Fruit fly (Drosophila melanogaster) whole organism, embryonic: ENCODE measurements around the gene Vps52.

ENCODE experiments used
- Antp ChIP-seq: fragments of 200-800 bp; sonication (Bioruptor generic); optimal IDR thresholded peaks from 3 replicates; lab custom pipeline; 2016; ENCODE audit warnings: missing biosample characterization, missing genetic modification characterization
- Bdp1 ChIP-seq: fragments of 200-800 bp; sonication (Bioruptor generic); optimal IDR thresholded peaks from 3 replicates; lab custom pipeline; 2016; ENCODE audit warnings: missing biosample characterization, missing genetic modification characterization
- CG10979 ChIP-seq: fragments of 200-800 bp; sonication (Bioruptor generic); optimal IDR thresholded peaks from 2 replicates; lab custom pipeline; 2018; ENCODE audit warnings: missing biosample characterization, mild to moderate bottlenecking, missing genetic modification characterization, moderate library complexity
- CG11456 ChIP-seq: fragments of 200-800 bp; sonication (Bioruptor generic); IDR thresholded peaks from 3 replicates; pipeline ENCODE4 v1.3.6; 2022; ENCODE audit warnings: missing biosample characterization, missing genetic modification characterization
- CG11504 ChIP-seq: fragments of 200-800 bp; sonication (Bioruptor generic); optimal IDR thresholded peaks from 3 replicates; lab custom pipeline; 2019; ENCODE audit warnings: missing biosample characterization, mild to moderate bottlenecking, missing genetic modification characterization, moderate library complexity
- CG15269 ChIP-seq: fragments of 200-800 bp; sonication (Bioruptor generic); optimal IDR thresholded peaks from 2 replicates; lab custom pipeline; 2018; ENCODE audit warnings: missing biosample characterization, mild to moderate bottlenecking, missing genetic modification characterization, moderate library complexity
- CG17328 ChIP-seq: fragments of 200-800 bp; sonication (Bioruptor generic); IDR thresholded peaks from 2 replicates; pipeline ENCODE4 v1.3.6; 2022; ENCODE audit warnings: missing biosample characterization, missing genetic modification characterization
- CG17361 ChIP-seq: fragments of 200-800 bp; sonication (Bioruptor generic); IDR thresholded peaks from 3 replicates; pipeline ENCODE4 v1.3.6; 2022; ENCODE audit warnings: missing biosample characterization, missing genetic modification characterization
- CG17385 ChIP-seq: fragments of 200-800 bp; sonication (Bioruptor generic); optimal IDR thresholded peaks from 3 replicates; lab custom pipeline; 2018; ENCODE audit warnings: missing biosample characterization, mild to moderate bottlenecking, missing genetic modification characterization
- CG17612 ChIP-seq: fragments of 200-800 bp; sonication (Bioruptor generic); IDR thresholded peaks from 2 replicates; pipeline ENCODE4 v1.3.6; 2022; ENCODE audit warnings: missing biosample characterization, missing genetic modification characterization
- CG1792 ChIP-seq: fragments of 200-800 bp; sonication (Bioruptor generic); optimal IDR thresholded peaks from 2 replicates; lab custom pipeline; 2016; ENCODE audit warnings: missing biosample characterization, missing genetic modification characterization
- CG18011 ChIP-seq: fragments of 200-800 bp; sonication (Bioruptor generic); optimal IDR thresholded peaks from 2 replicates; lab custom pipeline; 2017; ENCODE audit warnings: missing biosample characterization, missing genetic modification characterization, mild to moderate bottlenecking, moderate library complexity, missing genotype
- CG2120 ChIP-seq: fragments of 200-800 bp; sonication (Bioruptor generic); optimal IDR thresholded peaks from 3 replicates; lab custom pipeline; 2016; ENCODE audit warnings: missing biosample characterization, missing genetic modification characterization
- CG30431 ChIP-seq: fragments of 200-800 bp; sonication (Bioruptor generic); optimal IDR thresholded peaks from 2 replicates; lab custom pipeline; 2017; ENCODE audit warnings: missing biosample characterization, missing genetic modification characterization
- CG4282 ChIP-seq: fragments of 200-800 bp; sonication (Bioruptor generic); optimal IDR thresholded peaks from 2 replicates; lab custom pipeline; 2016; ENCODE audit warnings: missing biosample characterization, missing genetic modification characterization
- CG4360 ChIP-seq: fragments of 200-800 bp; sonication (Bioruptor generic); IDR thresholded peaks from 2 replicates; pipeline ENCODE4 v1.3.6; 2022; ENCODE audit warnings: missing biosample characterization, missing genetic modification characterization
- CG6683 ChIP-seq: fragments of 200-800 bp; sonication (Bioruptor generic); optimal IDR thresholded peaks from 2 replicates; lab custom pipeline; 2017; ENCODE audit warnings: missing biosample characterization, mild to moderate bottlenecking, missing genetic modification characterization, missing genetic modification reagents
- CG6689 ChIP-seq: fragments of 200-800 bp; sonication (Bioruptor generic); IDR thresholded peaks from 2 replicates; pipeline ENCODE4 v1.3.6; 2022; ENCODE audit warnings: missing biosample characterization, missing genetic modification characterization
- CG7357 ChIP-seq: fragments of 200-800 bp; sonication (Bioruptor generic); IDR thresholded peaks from 3 replicates; pipeline ENCODE4 v1.3.6; 2022; ENCODE audit warnings: missing biosample characterization, missing genetic modification characterization
- CG8089 ChIP-seq: fragments of 200-800 bp; sonication (Bioruptor generic); optimal IDR thresholded peaks from 3 replicates; lab custom pipeline; 2016; ENCODE audit warnings: missing biosample characterization, missing genetic modification characterization
- CG8388 ChIP-seq: fragments of 200-800 bp; sonication (Bioruptor generic); optimal IDR thresholded peaks from 2 replicates; lab custom pipeline; 2019; ENCODE audit warnings: missing biosample characterization, mild to moderate bottlenecking, missing genetic modification characterization, moderate library complexity
- Chrac-16 ChIP-seq: fragments of 200-800 bp; sonication (Bioruptor generic); optimal IDR thresholded peaks from 3 replicates; lab custom pipeline; 2016; ENCODE audit warnings: missing biosample characterization, missing genetic modification characterization
- D ChIP-seq, 2 experiments: fragments of 200-800 bp in 1 of 2; fragments of >200 bp in 1 of 2; sonication (Bioruptor generic) in 1 of 2; optimal IDR thresholded peaks; 2 replicates in 1 of 2; 3 replicates in 1 of 2; lab custom pipeline; 2017; ENCODE audit warnings: mild to moderate bottlenecking in 1 of 2, missing biosample characterization in 1 of 2, missing genetic modification characterization in 1 of 2, missing genetic modification reagents in 1 of 2
- Dad ChIP-seq: fragments of 200-800 bp; sonication (Bioruptor generic); optimal IDR thresholded peaks from 3 replicates; lab custom pipeline; 2016; ENCODE audit warnings: missing biosample characterization, missing genetic modification characterization
- Doc2 ChIP-seq: fragments of 200-800 bp; sonication (Bioruptor generic); IDR thresholded peaks from 2 replicates; pipeline ENCODE4 v1.3.6; 2022; ENCODE audit warnings: missing biosample characterization, missing genetic modification characterization
- Dp ChIP-seq: fragments of 200-800 bp; sonication (Bioruptor generic); optimal IDR thresholded peaks from 2 replicates; lab custom pipeline; 2018; ENCODE audit warnings: missing biosample characterization, mild to moderate bottlenecking, missing genetic modification characterization, moderate library complexity
- Ets65A ChIP-seq: fragments of 200-800 bp; sonication (Bioruptor generic); peaks from one replicate; lab custom pipeline; 2016; ENCODE audit warnings: missing biosample characterization, missing genetic modification characterization
- HHEX ChIP-seq: fragments of 200-800 bp; sonication (Bioruptor generic); optimal IDR thresholded peaks from 3 replicates; lab custom pipeline; 2017; ENCODE audit warnings: missing biosample characterization, mild to moderate bottlenecking, missing genetic modification characterization, missing genetic modification reagents
- Hmx ChIP-seq: fragments of 200-800 bp; sonication (Bioruptor generic); optimal IDR thresholded peaks from 2 replicates; lab custom pipeline; 2016; ENCODE audit warnings: missing biosample characterization, missing genetic modification characterization
- amos ChIP-seq: fragments of 200-800 bp; sonication (Bioruptor generic); IDR thresholded peaks from 2 replicates; pipeline ENCODE4 v1.3.6; 2022; ENCODE audit warnings: missing biosample characterization, missing genetic modification characterization; ENCODE audit not compliant: partially characterized antibody
- br ChIP-seq: fragments of >200 bp; optimal IDR thresholded peaks from 2 replicates; lab custom pipeline; 2017
- bsh ChIP-seq, 2 experiments: fragments of 200-800 bp; sonication (Bioruptor generic); optimal IDR thresholded peaks; 2 replicates each; lab custom pipeline; 2017 to 2018; ENCODE audit warnings: mild to moderate bottlenecking in 2 of 2, missing biosample characterization in 2 of 2, missing genetic modification characterization in 2 of 2, moderate library complexity in 1 of 2
- croc ChIP-seq: fragments of 200-800 bp; sonication (Bioruptor generic); conservative IDR thresholded peaks from 3 replicates; pipeline ENCODE4 v1.3.6; 2022; ENCODE audit warnings: missing biosample characterization, missing genetic modification characterization
- dmrt11E ChIP-seq: fragments of 200-800 bp; sonication (Bioruptor generic); optimal IDR thresholded peaks from 3 replicates; lab custom pipeline; 2018; ENCODE audit warnings: missing biosample characterization, mild to moderate bottlenecking, missing genetic modification characterization, moderate library complexity
- gsb ChIP-seq: fragments of 200-800 bp; sonication (Bioruptor generic); IDR thresholded peaks from 2 replicates; pipeline ENCODE4 v1.3.6; 2022; ENCODE audit warnings: missing biosample characterization, missing genetic modification characterization
- gsb-n ChIP-seq: fragments of 200-800 bp; sonication (Bioruptor generic); optimal IDR thresholded peaks from 3 replicates; lab custom pipeline; 2018; ENCODE audit warnings: missing biosample characterization, mild to moderate bottlenecking, missing genetic modification characterization
- hb ChIP-seq: fragments of 200-800 bp; sonication (Bioruptor generic); IDR thresholded peaks from 3 replicates; pipeline ENCODE4 v1.3.6; 2022; ENCODE audit warnings: missing biosample characterization, missing genetic modification characterization; ENCODE audit not compliant: partially characterized antibody
- lab ChIP-seq: fragments of 200-800 bp; sonication (Bioruptor generic); optimal IDR thresholded peaks from 3 replicates; lab custom pipeline; 2017; ENCODE audit warnings: missing biosample characterization, missing genetic modification characterization, mild to moderate bottlenecking, moderate library complexity, missing genetic modification reagents
- lbe ChIP-seq: fragments of 200-800 bp; sonication (Bioruptor generic); optimal IDR thresholded peaks from 2 replicates; lab custom pipeline; 2016; ENCODE audit warnings: missing biosample characterization, mild to moderate bottlenecking, missing genetic modification characterization
- lilli ChIP-seq: fragments of 200-800 bp; sonication (Bioruptor generic); optimal IDR thresholded peaks from 3 replicates; lab custom pipeline; 2016; ENCODE audit warnings: missing biosample characterization, missing genetic modification characterization
- maf-S ChIP-seq: fragments of 200-800 bp; sonication (Bioruptor generic); optimal IDR thresholded peaks from 2 replicates; lab custom pipeline; 2016; ENCODE audit warnings: missing biosample characterization, missing genetic modification characterization
- nmo ChIP-seq: fragments of 200-800 bp; sonication (Bioruptor generic); optimal IDR thresholded peaks from 2 replicates; lab custom pipeline; 2018; ENCODE audit warnings: missing biosample characterization, mild to moderate bottlenecking, missing genetic modification characterization, moderate library complexity
- org-1 ChIP-seq: fragments of 200-800 bp; sonication (Bioruptor generic); optimal IDR thresholded peaks from 2 replicates; lab custom pipeline; 2017; ENCODE audit warnings: missing biosample characterization, missing genetic modification characterization
- pros ChIP-seq: fragments of 200-800 bp; sonication (Bioruptor generic); optimal IDR thresholded peaks from 3 replicates; lab custom pipeline; 2019; ENCODE audit warnings: missing biosample characterization, mild to moderate bottlenecking, missing genetic modification characterization, moderate library complexity
- slp2 ChIP-seq: fragments of 200-800 bp; sonication (Bioruptor generic); optimal IDR thresholded peaks from 2 replicates; lab custom pipeline; 2016; ENCODE audit warnings: missing biosample characterization, missing genetic modification characterization
- sr ChIP-seq: fragments of 200-800 bp; sonication (Bioruptor generic); IDR thresholded peaks from 3 replicates; pipeline ENCODE4 v1.3.6; 2022; ENCODE audit warnings: missing biosample characterization, missing genetic modification characterization
- tll ChIP-seq, 2 experiments: fragments of 200-800 bp in 1 of 2; fragments of >200 bp in 1 of 2; sonication (Bioruptor generic) in 1 of 2; optimal IDR thresholded peaks; 2 replicates each; lab custom pipeline; 2017 to 2019; ENCODE audit warnings: missing biosample characterization in 2 of 2, missing genetic modification characterization in 2 of 2, mild to moderate bottlenecking in 1 of 2, moderate library complexity in 1 of 2
- zen2 ChIP-seq: fragments of 200-800 bp; sonication (Bioruptor generic); IDR thresholded peaks from 3 replicates; pipeline ENCODE4 v1.3.6; 2022; ENCODE audit warnings: missing biosample characterization, missing genetic modification characterization; ENCODE audit not compliant: partially characterized antibody
- zf30C ChIP-seq: fragments of 200-800 bp; sonication (Bioruptor generic); optimal IDR thresholded peaks from 3 replicates; lab custom pipeline; 2018; ENCODE audit warnings: missing biosample characterization, mild to moderate bottlenecking, missing genetic modification characterization

Gene Vps52

DNA sequence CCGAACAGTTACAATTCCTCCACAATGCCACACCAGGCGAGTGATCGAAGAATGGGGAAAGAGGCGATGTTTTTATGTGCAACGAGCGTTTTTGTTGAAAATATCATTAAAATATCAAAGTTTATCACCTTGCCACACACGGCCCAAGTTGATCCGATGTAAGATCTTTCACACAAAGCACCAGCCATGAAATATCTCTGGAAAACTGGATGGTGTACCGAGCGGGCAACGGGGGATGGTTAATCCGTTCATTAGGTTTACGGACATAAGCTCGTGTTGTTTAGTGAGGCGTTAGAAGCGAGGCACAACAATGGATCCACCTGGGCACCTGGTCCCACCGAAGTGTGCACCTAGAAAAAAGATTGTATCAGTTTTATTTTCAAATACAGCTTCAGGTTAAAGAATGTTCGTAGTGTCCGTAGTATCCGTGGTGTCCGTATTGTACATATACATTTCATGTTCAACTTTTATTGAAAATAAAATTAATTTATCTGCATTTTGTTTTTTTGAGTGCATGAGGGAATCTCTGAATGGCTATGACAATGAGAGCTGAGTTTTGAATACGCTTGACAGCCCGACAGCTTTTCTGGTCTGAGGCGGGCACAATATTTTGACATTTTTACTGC is 27.1 kb downstream of the Vps52 start (continued):
- TF ChIP-seq gsb (no peak), CG30431 (GFP tag; lab: Kevin White, UChicago) (peak; percentile 49), slp2 (peak; percentile 36), hb (GFP tag; lab: Robert Waterston, UW) (no peak), CG6689 (GFP tag; lab: Robert Waterston, UW) (peak; percentile 64; the same call in 1 of the 2 replicates), org-1 (GFP tag; lab: Kevin White, UChicago) (no peak), CG7357 (GFP tag; lab: Robert Waterston, UW) (peak; percentile 12; the same call in 1 of the 3 replicates), CG1792 (GFP tag; lab: Kevin White, UChicago) (no peak), Hmx (no peak), lilli (GFP tag; lab: Kevin White, UChicago) (peak; percentile 55), CG17385 (peak; percentile 50), CG4360 (GFP tag; lab: Robert Waterston, UW) (no peak), Antp (GFP tag; lab: Kevin White, UChicago) (peak; percentile 52), pros (GFP tag; lab: Kevin White, UChicago) (no peak), Dp (GFP tag; lab: Kevin White, UChicago) (no peak), CG6683 (no peak), nmo (GFP tag; lab: Kevin White, UChicago) (peak; percentile 70), br (no peak), Ets65A (GFP tag; lab: Kevin White, UChicago) (peak; percentile 91), croc (GFP tag; lab: Robert Waterston, UW) (peak; percentile 35; the same call in 2 of the 3 replicates), lbe (GFP tag; lab: Kevin White, UChicago) (no peak), maf-S (GFP tag; lab: Kevin White, UChicago) (no peak), lab (GFP tag; lab: Kevin White, UChicago) (peak; percentile 50), amos (GFP tag; lab: Robert Waterston, UW) (no peak), CG18011 (GFP tag; lab: Kevin White, UChicago) (no peak), Doc2 (GFP tag; lab: Robert Waterston, UW) (no peak), CG10979 (tag; lab: Kevin White, UChicago) (peak; percentile 80), zf30C (peak; percentile 23), sr (no peak), tll (GFP tag; optimal IDR thresholded peaks at IDR 0.05; lab: Kevin White, UChicago) (no peak), bsh (GFP tag; optimal IDR thresholded peaks at IDR 0.05; lab: Kevin White, UChicago) (peak in 1 of 2 experiments; percentile 83), CG2120 (GFP tag; lab: Kevin White, UChicago) (no peak), zen2 (GFP tag; lab: Robert Waterston, UW) (no peak), Dad (GFP tag; lab: Kevin White, UChicago) (peak; percentile 61), CG11456 (GFP tag; lab: Robert Waterston, UW) (peak; percentile 60; the same call in 1 of the 3 replicates), CG17328 (peak; percentile 73), HHEX (GFP tag; lab: Kevin White, UChicago) (peak; percentile 43), CG8388 (GFP tag; lab: Kevin White, UChicago) (peak; percentile 61), CG15269 (tag; lab: Kevin White, UChicago) (peak; percentile 62), Bdp1 (GFP tag; lab: Kevin White, UChicago) (no peak), gsb-n (peak; percentile 62), D (optimal IDR thresholded peaks at IDR 0.05; lab: Kevin White, UChicago) (no peak), D (GFP tag; optimal IDR thresholded peaks at IDR 0.05; lab: Kevin White, UChicago) (peak; percentile 60), CG8089 (GFP tag; lab: Kevin White, UChicago) (no peak), Chrac-16 (GFP tag; lab: Kevin White, UChicago) (peak; percentile 39), CG17361 (peak; percentile 61), CG11504 (tag; lab: Kevin White, UChicago) (peak; percentile 73), dmrt11E (peak; percentile 74), CG4282 (GFP tag; lab: Kevin White, UChicago) (no peak), CG17612 (GFP tag; lab: Robert Waterston, UW) (no peak)
